Fruit fly (Drosophila melanogaster) whole organism, embryonic: ENCODE results near the gene CG11089.

Experiments used
- Asciz ChIP-seq: fragments of 200-800 bp; sonication (Bioruptor generic); optimal IDR thresholded peaks from 2 replicates; lab custom pipeline; 2017; ENCODE audit warnings: missing biosample characterization, mild to moderate bottlenecking, missing genetic modification characterization, missing genetic modification reagents
- CG10366 ChIP-seq: fragments of 200-800 bp; sonication (Bioruptor generic); IDR thresholded peaks from 2 replicates; pipeline ENCODE4 v1.3.6; 2022; ENCODE audit warnings: missing biosample characterization, missing genetic modification characterization
- CG10462 ChIP-seq: fragments of 200-800 bp; sonication (Bioruptor generic); optimal IDR thresholded peaks from 2 replicates; lab custom pipeline; 2016; ENCODE audit warnings: missing biosample characterization, missing genetic modification characterization
- CG10565 ChIP-seq: fragments of 200-800 bp; sonication (Bioruptor generic); optimal IDR thresholded peaks from 3 replicates; lab custom pipeline; 2016; ENCODE audit warnings: missing biosample characterization, mild to moderate bottlenecking, missing genetic modification characterization
- CG10959 ChIP-seq: fragments of 200-800 bp; sonication (Bioruptor generic); IDR thresholded peaks from 2 replicates; pipeline ENCODE4 v1.3.6; 2022; ENCODE audit warnings: missing biosample characterization, missing genetic modification characterization
- CG11695 ChIP-seq: fragments of 200-800 bp; sonication (Bioruptor generic); IDR thresholded peaks from 3 replicates; pipeline ENCODE4 v1.3.6; 2022; ENCODE audit warnings: missing biosample characterization, missing genetic modification characterization
- CG11723 ChIP-seq: fragments of 200-800 bp; sonication (Bioruptor generic); optimal IDR thresholded peaks from 2 replicates; lab custom pipeline; 2017; ENCODE audit warnings: missing biosample characterization, mild to moderate bottlenecking, missing genetic modification characterization
- CG12299 ChIP-seq: fragments of 200-800 bp; sonication (Bioruptor generic); optimal IDR thresholded peaks from 2 replicates; lab custom pipeline; 2018; ENCODE audit warnings: missing biosample characterization, mild to moderate bottlenecking, missing genetic modification characterization
- CG12391 ChIP-seq: fragments of 200-800 bp; sonication (Bioruptor generic); optimal IDR thresholded peaks from 3 replicates; lab custom pipeline; 2018; ENCODE audit warnings: missing biosample characterization, mild to moderate bottlenecking, missing genetic modification characterization, moderate library complexity
- CG13894 ChIP-seq: fragments of 200-800 bp; sonication (Bioruptor generic); optimal IDR thresholded peaks from 3 replicates; lab custom pipeline; 2018; ENCODE audit warnings: missing biosample characterization, mild to moderate bottlenecking, missing genetic modification characterization, moderate library complexity
- CG15601 ChIP-seq: fragments of 200-800 bp; sonication (Bioruptor generic); optimal IDR thresholded peaks from 3 replicates; lab custom pipeline; 2019; ENCODE audit warnings: missing biosample characterization, mild to moderate bottlenecking, missing genetic modification characterization, moderate library complexity
- CG17186 ChIP-seq: fragments of 200-800 bp; sonication (Bioruptor generic); optimal IDR thresholded peaks from 3 replicates; lab custom pipeline; 2017; ENCODE audit warnings: missing biosample characterization, missing genetic modification reagents, missing genetic modification characterization
- CG18011 ChIP-seq: fragments of 200-800 bp; sonication (Bioruptor generic); optimal IDR thresholded peaks from 2 replicates; lab custom pipeline; 2017; ENCODE audit warnings: missing biosample characterization, missing genetic modification characterization, mild to moderate bottlenecking, moderate library complexity, missing genotype
- CG31441 ChIP-seq: fragments of 200-800 bp; sonication (Bioruptor generic); IDR thresholded peaks from 2 replicates; pipeline ENCODE4 v1.3.6; 2022; ENCODE audit warnings: missing biosample characterization, missing genetic modification characterization
- CG7271 ChIP-seq: fragments of 200-800 bp; sonication (Bioruptor generic); optimal IDR thresholded peaks from 2 replicates; lab custom pipeline; 2018; ENCODE audit warnings: missing biosample characterization, mild to moderate bottlenecking, missing genetic modification characterization, moderate library complexity
- CG7372 ChIP-seq: fragments of 200-800 bp; sonication (Bioruptor generic); IDR thresholded peaks from 2 replicates; pipeline ENCODE4 v1.3.6; 2022; ENCODE audit warnings: missing biosample characterization, missing genetic modification characterization
- CG8765 ChIP-seq: fragments of 200-800 bp; sonication (Bioruptor generic); IDR thresholded peaks from 2 replicates; pipeline ENCODE4 v1.3.6; 2022; ENCODE audit warnings: missing biosample characterization, missing genetic modification characterization
- CG9215 ChIP-seq: fragments of 200-800 bp; sonication (Bioruptor generic); IDR thresholded peaks from 2 replicates; pipeline ENCODE4 v1.3.6; 2022; ENCODE audit warnings: missing biosample characterization, missing genetic modification characterization
- D19A ChIP-seq: fragments of 200-800 bp; optimal IDR thresholded peaks from 3 replicates; lab custom pipeline; 2019; ENCODE audit warnings: missing biosample characterization, mild to moderate bottlenecking, missing genetic modification characterization, moderate library complexity
- D19B ChIP-seq: fragments of 200-800 bp; sonication (Bioruptor generic); optimal IDR thresholded peaks from 2 replicates; lab custom pipeline; 2017; ENCODE audit warnings: missing biosample characterization, mild to moderate bottlenecking, missing genetic modification characterization
- Dfd ChIP-seq, 2 experiments: fragments of >200 bp; optimal IDR thresholded peaks; 2 replicates each; lab custom pipeline; 2017; ENCODE audit warnings: missing biosample characterization in 2 of 2, missing genetic modification characterization in 2 of 2
- Drgx ChIP-seq: fragments of 200-800 bp; sonication (Bioruptor generic); IDR thresholded peaks from 2 replicates; pipeline ENCODE4 v1.3.6; 2022; ENCODE audit warnings: missing biosample characterization, missing genetic modification characterization
- Ets65A ChIP-seq: fragments of 200-800 bp; sonication (Bioruptor generic); peaks from one replicate; lab custom pipeline; 2016; ENCODE audit warnings: missing biosample characterization, missing genetic modification characterization
- Fer1 ChIP-seq: fragments of 200-800 bp; sonication (Bioruptor generic); optimal IDR thresholded peaks from 2 replicates; lab custom pipeline; 2017; ENCODE audit warnings: missing biosample characterization, mild to moderate bottlenecking, missing genetic modification characterization
- HLH3B ChIP-seq: fragments of 200-800 bp; sonication (Bioruptor generic); IDR thresholded peaks from 2 replicates; pipeline ENCODE4 v1.3.6; 2022; ENCODE audit warnings: missing biosample characterization, missing genetic modification characterization
- NC2β ChIP-seq: fragments of 200-800 bp; sonication (Bioruptor generic); optimal IDR thresholded peaks from 2 replicates; lab custom pipeline; 2016; ENCODE audit warnings: missing biosample characterization, missing genetic modification characterization
- Ptx1 ChIP-seq: fragments of 200-800 bp; sonication (Bioruptor generic); IDR thresholded peaks from 2 replicates; pipeline ENCODE4 v1.3.6; 2022; ENCODE audit warnings: missing biosample characterization, missing genetic modification characterization
- Sry-β ChIP-seq: fragments of 200-800 bp; sonication (Bioruptor generic); optimal IDR thresholded peaks from 2 replicates; lab custom pipeline; 2018; ENCODE audit warnings: missing biosample characterization, mild to moderate bottlenecking, missing genetic modification characterization, moderate library complexity
- Usf ChIP-seq: fragments of 200-800 bp; sonication (Bioruptor generic); optimal IDR thresholded peaks from 2 replicates; lab custom pipeline; 2017; ENCODE audit warnings: missing genotype, missing biosample characterization, missing genetic modification characterization
- cwo ChIP-seq: fragments of 200-800 bp; sonication (Bioruptor generic); optimal IDR thresholded peaks from 3 replicates; lab custom pipeline; 2017; ENCODE audit warnings: missing biosample characterization, missing genetic modification characterization, mild to moderate bottlenecking, moderate library complexity, missing genetic modification reagents
- ind ChIP-seq: fragments of 200-800 bp; sonication (Bioruptor generic); optimal IDR thresholded peaks from 3 replicates; lab custom pipeline; 2016; ENCODE audit warnings: missing biosample characterization, missing genetic modification characterization
- lola ChIP-seq, 3 experiments: fragments of >200 bp in 2 of 3; fragments of 200-800 bp in 1 of 3; sonication (Bioruptor generic) in 1 of 3; optimal IDR thresholded peaks; 2 replicates each; lab custom pipeline; 2017 to 2019; ENCODE audit warnings: missing biosample characterization in 3 of 3, missing genetic modification characterization in 3 of 3, mild to moderate bottlenecking in 1 of 3, moderate library complexity in 1 of 3
- luna ChIP-seq: fragments of 200-800 bp; sonication (Bioruptor generic); optimal IDR thresholded peaks from 2 replicates; lab custom pipeline; 2016; ENCODE audit warnings: missing biosample characterization, missing genetic modification characterization
- nom ChIP-seq: fragments of 200-800 bp; sonication (Bioruptor generic); optimal IDR thresholded peaks from 2 replicates; lab custom pipeline; 2017; ENCODE audit warnings: missing biosample characterization, missing genetic modification characterization, mild to moderate bottlenecking, moderate library complexity, missing genetic modification reagents
- prd ChIP-seq, 3 experiments: fragments of >200 bp in 2 of 3; fragments of 200-800 bp in 1 of 3; sonication (Bioruptor generic) in 1 of 3; optimal IDR thresholded peaks in 2 of 3; IDR thresholded peaks in 1 of 3; 2 replicates in 2 of 3; 3 replicates in 1 of 3; pipeline versions ENCODE4 v1.3.6 to Lab custom; 2017 to 2022; ENCODE audit warnings: missing biosample characterization in 1 of 3, missing genetic modification characterization in 1 of 3
- sens ChIP-seq: fragments of 200-800 bp; sonication (Bioruptor generic); peaks from one replicate; lab custom pipeline; 2016; ENCODE audit warnings: missing biosample characterization, missing genetic modification characterization
- sisA ChIP-seq: fragments of 200-800 bp; sonication (Bioruptor generic); IDR thresholded peaks from 2 replicates; pipeline ENCODE4 v1.3.6; 2022; ENCODE audit warnings: missing biosample characterization, missing genetic modification characterization
- slbo ChIP-seq: fragments of 200-800 bp; sonication (Bioruptor generic); IDR thresholded peaks from 2 replicates; pipeline ENCODE4 v1.3.6; 2022; ENCODE audit warnings: missing biosample characterization, missing genetic modification characterization
- slou ChIP-seq: fragments of 200-800 bp; sonication (Bioruptor generic); optimal IDR thresholded peaks from 3 replicates; lab custom pipeline; 2016; ENCODE audit warnings: missing biosample characterization, missing genetic modification characterization
- tio ChIP-seq: fragments of 200-800 bp; sonication (Bioruptor generic); optimal IDR thresholded peaks from 2 replicates; lab custom pipeline; 2017; ENCODE audit warnings: missing biosample characterization, missing genetic modification characterization, inconsistent platforms
- tx ChIP-seq: fragments of 200-800 bp; sonication (Bioruptor generic); optimal IDR thresholded peaks from 2 replicates; lab custom pipeline; 2016; ENCODE audit warnings: missing biosample characterization, missing genetic modification characterization
- unpg ChIP-seq: fragments of 200-800 bp; sonication (Bioruptor generic); optimal IDR thresholded peaks from 3 replicates; lab custom pipeline; 2018; ENCODE audit warnings: missing biosample characterization, mild to moderate bottlenecking, missing genetic modification characterization, moderate library complexity
- wdn ChIP-seq: fragments of 200-800 bp; sonication (Bioruptor generic); IDR thresholded peaks from 2 replicates; pipeline ENCODE4 v1.3.6; 2022; ENCODE audit warnings: missing biosample characterization, missing genetic modification characterization
- yki ChIP-seq: fragments of >200 bp; optimal IDR thresholded peaks from 3 replicates; lab custom pipeline; 2018
- zen2 ChIP-seq: fragments of 200-800 bp; sonication (Bioruptor generic); IDR thresholded peaks from 3 replicates; pipeline ENCODE4 v1.3.6; 2022; ENCODE audit warnings: missing biosample characterization, missing genetic modification characterization; ENCODE audit not compliant: partially characterized antibody

CG11089 gene

DNA sequence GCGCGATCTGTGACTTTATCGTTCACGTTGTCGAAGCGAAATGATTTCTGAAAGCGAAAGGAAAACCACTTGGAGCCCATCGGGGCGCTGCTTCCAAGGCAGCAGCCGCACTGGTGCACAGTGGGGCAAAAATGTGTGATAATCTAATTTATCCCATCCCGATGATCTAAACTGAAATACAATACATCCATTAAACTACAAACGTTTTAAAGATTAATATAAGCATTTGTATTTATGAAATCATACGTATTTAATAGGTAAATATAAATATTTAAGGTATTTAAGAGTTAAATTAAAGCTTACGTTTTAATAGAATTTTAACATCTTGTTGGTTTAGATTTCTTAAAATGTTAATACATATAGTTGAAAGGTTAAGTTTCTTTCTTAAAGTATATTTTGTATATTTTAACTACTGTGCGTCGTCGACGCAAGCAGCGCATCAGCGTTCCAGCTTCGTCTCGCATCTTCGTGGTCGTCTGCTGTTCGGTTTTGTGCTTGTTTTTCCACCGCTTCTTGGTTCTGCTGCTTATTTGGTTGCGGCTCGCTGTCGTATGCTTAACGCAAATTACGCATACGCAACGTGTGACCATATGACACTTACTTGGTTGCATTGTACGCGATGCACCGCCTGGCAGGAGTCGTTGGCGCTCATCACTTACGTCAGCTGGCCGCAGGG is 29.3 kb downstream of the CG11089 start, which contains the start of gene CG13643 (continued):
- TF ChIP-seq CG11695 (GFP tag; lab: Robert Waterston, UW) (peak; percentile 42; the same call in 1 of the 3 replicates), CG12391 (tag; lab: Kevin White, UChicago) (peak; percentile 37), cwo (GFP tag; lab: Kevin White, UChicago) (peak; percentile 12), CG12299 (tag; lab: Kevin White, UChicago) (no peak), luna (GFP tag; lab: Kevin White, UChicago) (no peak), CG31441 (peak; percentile 55; the same call in 1 of the 2 replicates), CG10959 (GFP tag; lab: Robert Waterston, UW) (no peak)

DNA sequence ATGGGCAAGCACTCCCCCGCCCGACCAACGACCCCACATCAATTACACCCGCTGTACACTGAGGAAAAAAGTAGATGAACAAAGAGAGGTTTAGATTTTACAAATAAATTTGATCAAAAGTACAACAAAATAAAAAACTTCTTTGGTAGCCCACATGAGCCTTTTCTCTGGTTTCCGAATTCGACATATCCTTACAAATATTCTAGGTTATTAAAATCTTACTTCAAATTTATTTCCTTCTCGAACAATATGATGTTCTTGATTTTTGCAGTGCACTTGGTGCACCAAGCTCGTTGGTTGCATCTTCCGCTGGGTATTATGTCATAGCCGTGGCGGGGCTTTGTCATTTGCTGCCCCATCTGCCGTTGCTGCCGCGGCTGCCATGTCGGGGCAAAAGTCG is 29.8 kb downstream of the CG11089 start:
- TF ChIP-seq CG17186 (GFP tag; lab: Kevin White, UChicago) (no peak), yki (lab: Kevin White, UChicago) (no peak), NC2β (GFP tag; lab: Kevin White, UChicago) (no peak), Sry-β (no peak), CG7372 (0 out of 2 replicates have a peak, but pooled peaks have one; percentile 1), CG10462 (no peak), Drgx (GFP tag; lab: Robert Waterston, UW) (peak; percentile 46; the same call in 1 of the 2 replicates), Fer1 (GFP tag; lab: Kevin White, UChicago) (no peak), tx (GFP tag; lab: Kevin White, UChicago) (no peak), sens (peak; percentile 35), nom (no peak), CG18011 (no peak), zen2 (GFP tag; lab: Robert Waterston, UW) (no peak), CG13894 (tag; lab: Kevin White, UChicago) (no peak), D19A (tag; lab: Kevin White, UChicago) (no peak), Usf (GFP tag; lab: Kevin White, UChicago) (no peak), wdn (GFP tag; lab: Robert Waterston, UW) (no peak)

DNA sequence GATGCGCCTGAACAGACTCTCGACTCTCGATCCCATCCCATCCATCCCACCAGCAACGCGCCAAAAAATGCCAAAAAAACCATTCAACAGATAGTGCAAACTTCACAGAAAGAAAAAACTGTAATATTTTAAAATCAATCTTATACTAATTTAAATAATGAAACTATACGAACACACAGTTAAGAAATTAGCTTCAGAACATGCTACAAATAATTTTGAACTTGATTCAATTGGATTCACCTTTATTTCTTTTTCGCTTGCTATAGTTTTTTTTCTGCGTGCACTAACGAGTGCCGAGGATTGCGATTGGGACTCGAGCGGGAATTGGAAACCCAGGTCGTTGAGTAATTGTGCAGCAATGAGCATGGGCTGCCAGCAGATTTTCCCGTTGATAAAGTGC is 31.2 kb downstream of the CG11089 start:
- TF ChIP-seq ind (GFP tag; lab: Kevin White, UChicago) (no peak), Ets65A (no peak), D19B (GFP tag; lab: Kevin White, UChicago) (no peak), CG10565 (GFP tag; lab: Kevin White, UChicago) (no peak), CG12391 (tag; lab: Kevin White, UChicago) (no peak), Drgx (GFP tag; lab: Robert Waterston, UW) (peak; percentile 28; the same call in 1 of the 2 replicates)

DNA sequence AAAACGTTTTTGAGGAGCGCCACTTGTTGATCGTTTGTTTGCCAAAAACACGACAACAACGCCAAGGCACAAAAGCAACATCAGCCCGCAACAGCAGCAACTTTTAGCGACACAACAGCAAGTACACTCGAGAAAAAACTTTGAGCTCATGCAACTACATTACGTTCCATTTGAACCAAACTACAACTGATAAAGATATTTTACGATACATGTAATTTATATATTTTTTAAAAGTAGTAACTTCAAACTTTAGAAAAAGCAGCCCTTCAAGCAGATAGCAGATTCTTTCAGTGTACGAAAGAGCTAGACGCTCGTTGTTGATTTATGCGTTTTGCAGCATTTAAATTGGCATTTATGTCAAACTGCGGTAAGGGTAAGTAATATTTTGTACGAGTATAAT is 33.3 kb downstream of the CG11089 start:
- TF ChIP-seq CG11723 (GFP tag; lab: Kevin White, UChicago) (no peak), lola (GFP tag; optimal IDR thresholded peaks at IDR 0.05; lab: Kevin White, UChicago) (no peak), CG8765 (no peak), Drgx (GFP tag; lab: Robert Waterston, UW) (peak; percentile 81), prd (optimal IDR thresholded peaks at IDR 0.05; lab: Kevin White, UChicago) (no peak), prd (GFP tag; IDR thresholded peaks at IDR 0.05; lab: Robert Waterston, UW) (peak; percentile 37; the same call in 1 of the 3 replicates), tio (GFP tag; lab: Kevin White, UChicago) (no peak), HLH3B (GFP tag; lab: Robert Waterston, UW) (no peak), CG7271 (tag; lab: Kevin White, UChicago) (no peak), slbo (0 out of 2 replicates have a peak, but pooled peaks have one; percentile 3), sens (peak; percentile 17), CG15601 (no peak), unpg (GFP tag; lab: Kevin White, UChicago) (no peak), Dfd (GFP tag; optimal IDR thresholded peaks at IDR 0.05; lab: Kevin White, UChicago) (no peak), Asciz (GFP tag; lab: Kevin White, UChicago) (no peak), CG10366 (GFP tag; lab: Robert Waterston, UW) (no peak), CG9215 (GFP tag; lab: Robert Waterston, UW) (no peak), sisA (GFP tag; lab: Robert Waterston, UW) (peak; percentile 34; the same call in 1 of the 2 replicates), Ptx1 (0 out of 2 replicates have a peak, but pooled peaks have one; percentile 28), slou (GFP tag; lab: Kevin White, UChicago) (no peak)
